Fruit fly (Drosophila melanogaster) whole organism, wandering third instar larva: ENCODE data around the gene CG43844.
A peak's percentile ranks its signal among the peaks of the same experiment; 100 is the strongest.

Experiments
- Abd-B ChIP-seq: fragments of >200 bp; optimal IDR thresholded peaks from 2 replicates; lab custom pipeline; 2017; ENCODE audit warnings: missing biosample characterization, missing genetic modification characterization
- Dif ChIP-seq: fragments of 200-275, 200-300 bp; sonication (Bioruptor generic); optimal IDR thresholded peaks from 2 replicates; lab custom pipeline; 2018; ENCODE audit warnings: missing biosample characterization, missing genetic modification characterization; ENCODE audit not compliant: partially characterized antibody
- Hnf4 ChIP-seq: fragments of 200-800 bp; sonication (Bioruptor generic); optimal IDR thresholded peaks from 2 replicates; lab custom pipeline; 2016; ENCODE audit warnings: missing biosample characterization, mild to moderate bottlenecking, missing genetic modification characterization
- Myc ChIP-seq: fragments of >200 bp; optimal IDR thresholded peaks from 2 replicates; lab custom pipeline; 2017
- OdsH ChIP-seq: fragments of 200-800 bp; sonication (Bioruptor generic); optimal IDR thresholded peaks from 2 replicates; lab custom pipeline; 2016; ENCODE audit warnings: missing biosample characterization, mild to moderate bottlenecking, missing genetic modification characterization
- brk ChIP-seq: fragments of 200-800 bp; sonication (Bioruptor generic); optimal IDR thresholded peaks from 2 replicates; lab custom pipeline; 2016; ENCODE audit warnings: missing biosample characterization, mild to moderate bottlenecking, missing genetic modification characterization
- dsf ChIP-seq: sonication (Bioruptor generic); optimal IDR thresholded peaks from 2 replicates; lab custom pipeline; 2016; ENCODE audit warnings: missing biosample characterization, missing genetic modification characterization, borderline replicate concordance
- ey ChIP-seq: fragments of 200-800 bp; sonication (Bioruptor generic); optimal IDR thresholded peaks from 2 replicates; lab custom pipeline; 2016; ENCODE audit warnings: missing biosample characterization, missing genetic modification characterization
- fru ChIP-seq: fragments of 200-800 bp; sonication (Bioruptor generic); optimal IDR thresholded peaks from 3 replicates; lab custom pipeline; 2016; ENCODE audit warnings: missing biosample characterization, mild to moderate bottlenecking, missing genetic modification characterization
- h ChIP-seq: fragments of 200-800 bp; sonication (Bioruptor generic); optimal IDR thresholded peaks from 3 replicates; lab custom pipeline; 2016; ENCODE audit warnings: missing biosample characterization, mild to moderate bottlenecking, missing genetic modification characterization
- lola ChIP-seq: fragments of >200 bp; optimal IDR thresholded peaks from 2 replicates; lab custom pipeline; 2017; ENCODE audit warnings: missing biosample characterization, missing genetic modification characterization
- usp ChIP-seq: fragments of >200 bp; optimal IDR thresholded peaks from 2 replicates; lab custom pipeline; 2017; ENCODE audit warnings: missing biosample characterization, missing genetic modification characterization

DNA sequence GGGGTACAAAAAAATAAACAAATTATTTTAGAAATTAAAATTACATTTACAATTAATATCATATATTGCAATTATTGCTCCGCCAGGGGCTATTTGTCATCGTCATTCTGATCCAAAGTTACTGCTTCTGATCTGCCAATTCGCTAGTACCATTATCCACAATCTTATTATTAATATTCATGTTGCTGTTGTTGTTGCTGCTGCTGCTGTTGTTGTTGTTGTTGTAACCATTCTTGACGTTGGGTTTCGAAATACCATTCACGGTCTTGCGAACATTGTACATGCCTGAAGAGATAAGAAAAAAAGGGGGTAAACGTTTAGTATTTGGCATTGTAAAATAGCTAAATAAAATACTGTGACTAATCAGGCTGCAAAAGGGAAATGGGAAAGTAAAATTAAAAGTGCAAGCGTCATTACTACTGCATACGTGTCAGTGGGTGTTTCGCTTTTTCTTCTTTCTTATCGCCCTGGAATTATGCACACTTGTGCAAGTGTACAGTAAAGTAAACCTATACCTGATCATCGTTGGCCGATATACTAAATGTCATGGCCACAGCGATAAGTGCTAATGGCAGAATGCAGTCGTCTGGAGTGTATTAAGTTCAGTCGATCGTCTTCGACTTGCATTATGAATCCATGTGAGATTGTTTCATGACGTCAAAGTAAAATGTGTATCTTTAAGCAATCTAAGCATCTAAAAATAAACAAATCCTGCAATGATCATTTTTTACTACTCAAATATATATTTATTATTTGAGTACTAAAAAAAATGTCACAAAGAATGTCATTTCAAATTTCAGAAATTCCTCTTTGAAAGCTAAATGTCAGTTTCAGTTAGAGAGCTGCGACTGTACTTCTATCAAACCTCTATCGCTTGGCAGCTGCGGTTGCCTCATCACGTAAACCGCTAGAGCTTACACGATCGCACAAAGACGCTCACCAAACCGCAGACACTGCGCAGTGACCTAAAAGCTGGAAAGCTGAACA is 37.5 kb upstream of the CG43844 start:
- TF ChIP-seq h (GFP tag; lab: Kevin White, UChicago) (no peak), OdsH (GFP tag; lab: Kevin White, UChicago) (no peak), brk (GFP tag; lab: Kevin White, UChicago) (no peak), lola (GFP tag; lab: Kevin White, UChicago) (no peak), Myc (no peak), Hnf4 (GFP tag; lab: Kevin White, UChicago) (no peak), fru (GFP tag; lab: Kevin White, UChicago) (no peak), ey (GFP tag; lab: Kevin White, UChicago) (no peak), Dif (GFP tag; lab: Kevin White, UChicago) (peak; percentile 36), usp (no peak), Abd-B (GFP tag; lab: Kevin White, UChicago) (no peak), dsf (GFP tag; lab: Kevin White, UChicago) (no peak)
